Fruit fly (Drosophila melanogaster): ENCODE data around the gene Nufip.

Nufip gene

DNA sequence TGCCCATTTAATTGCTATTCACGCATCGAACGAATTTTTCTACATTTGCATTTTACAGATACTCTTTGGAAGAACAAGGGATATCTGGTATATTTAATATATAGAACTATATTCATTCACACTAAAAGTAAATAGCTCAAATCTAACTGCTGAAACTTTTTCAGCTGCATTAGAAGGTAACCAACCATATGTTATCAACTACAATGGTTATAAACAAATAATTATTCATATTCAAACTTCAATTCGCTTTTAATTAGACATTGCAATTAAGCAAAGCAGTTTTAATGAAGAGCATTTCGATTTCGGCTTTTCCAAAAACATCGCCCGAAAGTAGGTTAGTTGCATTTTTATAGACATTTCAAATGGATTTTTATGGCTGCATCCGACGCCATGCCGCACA lies 48.2 kb upstream of the Nufip start (continued):
- TF ChIP-seq gem (tag; optimal IDR thresholded peaks at IDR 0.05), result peak; percentile 21

DNA sequence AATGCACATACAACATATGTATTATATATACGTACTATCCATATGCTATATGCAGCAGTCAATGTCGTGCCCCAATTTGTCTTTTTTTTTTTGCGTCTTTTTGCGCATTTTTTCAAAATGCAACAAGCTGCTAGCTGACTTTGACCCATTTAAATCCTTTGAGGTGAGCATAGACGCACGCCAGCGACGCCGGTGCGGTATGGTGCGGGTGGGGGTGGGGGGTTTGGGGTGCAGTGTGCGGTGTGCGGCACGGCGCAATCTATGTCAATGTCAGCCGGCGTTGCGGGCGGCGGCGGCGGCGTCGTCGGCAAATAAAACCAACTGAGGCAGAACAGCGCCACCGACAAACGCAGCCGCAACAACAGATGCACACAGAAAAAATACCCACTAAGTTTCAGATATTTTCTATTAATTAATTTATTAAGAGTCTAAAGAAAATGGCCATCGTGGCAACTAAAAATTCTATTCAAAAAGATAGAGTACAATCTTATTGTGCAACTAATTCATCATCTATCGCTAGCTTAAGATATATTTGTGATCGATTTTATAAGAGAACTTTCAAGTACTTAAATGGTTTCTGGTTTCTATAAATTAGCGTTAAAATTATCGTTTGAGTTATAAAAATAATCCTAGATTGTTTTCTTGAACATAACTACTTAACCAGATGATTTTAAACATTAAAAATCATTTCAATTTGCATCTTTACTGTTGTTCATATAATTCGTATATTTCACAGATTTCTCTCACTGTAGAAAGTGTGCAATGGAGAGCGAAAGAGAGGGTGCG lies 47.1 kb upstream of the Nufip start:
- peak; percentile 4 for TF ChIP-seq CG1602 (GFP tag; optimal IDR thresholded peaks at IDR 0.05)
- no peak for TF ChIP-seq Taf1 (GFP tag; IDR thresholded peaks at IDR 0.05)
- no peak for TF ChIP-seq CG15514 (GFP tag; optimal IDR thresholded peaks at IDR 0.05)
- TF ChIP-seq org-1 (GFP tag; optimal IDR thresholded peaks at IDR 0.05), result peak; percentile 30
- TF ChIP-seq CG5953 (GFP tag; IDR thresholded peaks at IDR 0.05), result no peak
- peak; percentile 50 for TF ChIP-seq CG7839 (tag; optimal IDR thresholded peaks at IDR 0.05)
- TF ChIP-seq twi (tag; optimal IDR thresholded peaks at IDR 0.05), result no peak
- peak; percentile 20 for TF ChIP-seq CG17829 (tag; optimal IDR thresholded peaks at IDR 0.05)
- no peak for TF ChIP-seq toy (GFP tag; IDR thresholded peaks at IDR 0.05)
- no peak for TF ChIP-seq Fer3 (tag; optimal IDR thresholded peaks at IDR 0.05)
- TF ChIP-seq fu2 (GFP tag; optimal IDR thresholded peaks at IDR 0.05), result no peak
- TF ChIP-seq CG11456 (GFP tag; IDR thresholded peaks at IDR 0.05), result no peak
- TF ChIP-seq ken (GFP tag; IDR thresholded peaks at IDR 0.05), result no peak
- TF ChIP-seq stwl (tag; optimal IDR thresholded peaks at IDR 0.05), result no peak
- no peak for TF ChIP-seq ci (GFP tag; IDR thresholded peaks at IDR 0.05)
- no peak for TF ChIP-seq CG32772 (GFP tag; IDR thresholded peaks at IDR 0.05)
- TF ChIP-seq Lhr (GFP tag; optimal IDR thresholded peaks at IDR 0.05), result no peak
- TF ChIP-seq Optix (GFP tag; IDR thresholded peaks at IDR 0.05), result no peak
- TF ChIP-seq CG3407 (GFP tag; optimal IDR thresholded peaks at IDR 0.05), result peak; percentile 10
- no peak for TF ChIP-seq usp (GFP tag; optimal IDR thresholded peaks at IDR 0.05)
- peak; percentile 12 for TF ChIP-seq nau (GFP tag; optimal IDR thresholded peaks at IDR 0.05)
- TF ChIP-seq CG2129 (GFP tag; IDR thresholded peaks at IDR 0.05; ENCODE audit: partially characterized antibody), result no peak
- TF ChIP-seq en (GFP tag; optimal IDR thresholded peaks at IDR 0.05), result no peak
- 0 out of 3 replicates have a peak, but pooled peaks have one; percentile 12 for TF ChIP-seq Aef1 (GFP tag; IDR thresholded peaks at IDR 0.05)
- TF ChIP-seq CG12391 (tag; optimal IDR thresholded peaks at IDR 0.05), result peak; percentile 59
- 0 out of 3 replicates have a peak, but pooled peaks have one; percentile 21 for TF ChIP-seq CG11695 (GFP tag; IDR thresholded peaks at IDR 0.05)
- no peak for TF ChIP-seq CG6791 (GFP tag; IDR thresholded peaks at IDR 0.05; ENCODE audit: partially characterized antibody)
- no peak for TF ChIP-seq CG16863 (GFP tag; optimal IDR thresholded peaks at IDR 0.05)
- TF ChIP-seq CG18262 (tag; optimal IDR thresholded peaks at IDR 0.05), result peak; percentile 69
- peak; percentile 71 for TF ChIP-seq dmrt99B (tag; optimal IDR thresholded peaks at IDR 0.05)
- no peak for TF ChIP-seq rib (GFP tag; IDR thresholded peaks at IDR 0.05)
- TF ChIP-seq Nf-YB (GFP tag; optimal IDR thresholded peaks at IDR 0.05), result peak; percentile 7
- peak; percentile 11 for TF ChIP-seq tio (GFP tag; optimal IDR thresholded peaks at IDR 0.05)
- no peak for TF ChIP-seq sc (optimal IDR thresholded peaks at IDR 0.05)
- no peak for TF ChIP-seq sc (GFP tag; optimal IDR thresholded peaks at IDR 0.05)
- no peak for TF ChIP-seq Oaz (GFP tag; IDR thresholded peaks at IDR 0.05)
- TF ChIP-seq CG9437 (GFP tag; optimal IDR thresholded peaks at IDR 0.05), result peak; percentile 14
- TF ChIP-seq Dp (GFP tag; optimal IDR thresholded peaks at IDR 0.05), result no peak
- no peak for TF ChIP-seq chn (GFP tag; optimal IDR thresholded peaks at IDR 0.05)
- TF ChIP-seq CG3847 (GFP tag; IDR thresholded peaks at IDR 0.05), result no peak
- peak; percentile 31 for TF ChIP-seq CG17359 (tag; optimal IDR thresholded peaks at IDR 0.05)
- TF ChIP-seq Sin3A (optimal IDR thresholded peaks at IDR 0.05), result no peak
- no peak for TF ChIP-seq CG11398 (GFP tag; optimal IDR thresholded peaks at IDR 0.05)
- TF ChIP-seq CG2678 (tag; optimal IDR thresholded peaks at IDR 0.05), result peak; percentile 58
- peak; percentile 15 for TF ChIP-seq CG1529 (GFP tag; optimal IDR thresholded peaks at IDR 0.05)
- TF ChIP-seq cwo (GFP tag; optimal IDR thresholded peaks at IDR 0.05), result peak; percentile 10
- no peak for TF ChIP-seq CG6683 (GFP tag; optimal IDR thresholded peaks at IDR 0.05)

Data from whole organism, embryonic.